Worm (Caenorhabditis elegans) whole organism, L2 larva: ENCODE results near the gene K06H7.7.

Experiments used
- C34F6.9 ChIP-seq: fragments of 150-350 bp; optimal IDR thresholded peaks from 2 replicates; lab custom pipeline; 2014; ENCODE audit warnings: missing biosample characterization, missing genetic modification characterization
- aly-2 ChIP-seq: fragments of 150-350 bp; optimal IDR thresholded peaks from 2 replicates; lab custom pipeline; 2014; ENCODE audit warnings: missing biosample characterization, missing genetic modification characterization
- ama-1 ChIP-seq: fragments of 150-350 bp; optimal IDR thresholded peaks from 2 replicates; lab custom pipeline; 2018; ENCODE audit warnings: inconsistent platforms
- dmd-4 ChIP-seq: sonication (generic microtip); optimal IDR thresholded peaks from 2 replicates; lab custom pipeline; 2017; ENCODE audit warnings: missing biosample characterization, missing genetic modification characterization
- fos-1 ChIP-seq: fragments of 150-350 bp; optimal IDR thresholded peaks from 2 replicates; lab custom pipeline; 2014; ENCODE audit warnings: missing biosample characterization, missing genetic modification characterization
- nhr-10 ChIP-seq: sonication (generic microtip); optimal IDR thresholded peaks from 2 replicates; lab custom pipeline; 2017; ENCODE audit warnings: missing biosample characterization, missing genetic modification characterization
- nhr-237 ChIP-seq: fragments of 150-350 bp; optimal IDR thresholded peaks from 2 replicates; lab custom pipeline; 2014; ENCODE audit warnings: missing biosample characterization, missing genetic modification characterization
- nhr-25 ChIP-seq: fragments of 150-350 bp; sonication (generic microtip); optimal IDR thresholded peaks from 3 replicates; lab custom pipeline; 2014; ENCODE audit warnings: missing biosample characterization, missing genetic modification characterization
- peb-1 ChIP-seq: fragments of 150-350 bp; optimal IDR thresholded peaks from 2 replicates; lab custom pipeline; 2014; ENCODE audit warnings: missing biosample characterization, missing genetic modification characterization
- ztf-11 ChIP-seq: sonication (generic microtip); optimal IDR thresholded peaks from 2 replicates; lab custom pipeline; 2017; ENCODE audit warnings: missing biosample characterization, missing genetic modification characterization
- ztf-4 ChIP-seq: fragments of 150-350 bp; optimal IDR thresholded peaks from 2 replicates; lab custom pipeline; 2014; ENCODE audit warnings: missing biosample characterization, missing genetic modification characterization

DNA sequence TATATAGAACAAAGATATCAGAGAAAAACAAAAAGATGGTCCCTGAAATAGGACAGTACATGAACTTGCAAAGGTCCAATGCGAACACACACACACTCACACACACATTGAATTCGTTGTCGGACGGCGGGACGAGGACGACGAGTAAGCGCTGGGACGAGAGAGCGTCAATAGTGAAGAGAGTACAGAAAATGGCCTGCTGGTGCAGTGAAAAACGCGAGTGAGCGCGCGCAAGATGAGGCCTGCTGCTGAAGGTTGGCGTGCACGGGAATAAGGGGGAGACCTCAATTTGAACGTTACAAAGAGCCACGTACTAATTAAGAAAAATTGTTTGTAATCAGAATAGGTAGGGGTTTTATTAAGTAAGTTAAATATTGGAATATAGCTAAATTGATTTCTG lies 41.7 kb upstream of the K06H7.7 start:
- TF ChIP-seq nhr-25 (tag; lab: Kevin White, UChicago) (no peak), ztf-11 (tag; lab: Kevin White, UChicago) (no peak), ama-1 (lab: Kevin White, UChicago) (no peak), peb-1 (tag; lab: Kevin White, UChicago) (no peak), ztf-4 (no peak), C34F6.9 (tag; lab: Kevin White, UChicago) (no peak), dmd-4 (tag; lab: Kevin White, UChicago) (no peak), fos-1 (tag; lab: Kevin White, UChicago) (no peak), nhr-237 (tag; lab: Kevin White, UChicago) (no peak), nhr-10 (tag; lab: Kevin White, UChicago) (no peak), aly-2 (tag; lab: Kevin White, UChicago) (no peak)
